Fruit fly (Drosophila melanogaster): ENCODE data around the gene CG7879.
A peak's percentile ranks its signal among the peaks of the same experiment; 100 is the strongest.

The CG7879 gene

dm6 chr3L:1550914-1551313, 17.5 kb downstream of the CG7879 start:
- TF ChIP-seq CG17801 (GFP tag; optimal IDR thresholded peaks at IDR 0.05; ENCODE audit: partially characterized antibody) = no peak

- TF ChIP-seq CG17801 (GFP tag; optimal IDR thresholded peaks at IDR 0.05; ENCODE audit: partially characterized antibody) = no peak
These were observed 18.8 kb downstream of the CG7879 start for dm6 chr3L:1549634-1550071.

- no peak for TF ChIP-seq CG17801 (GFP tag; optimal IDR thresholded peaks at IDR 0.05; ENCODE audit: partially characterized antibody)
These were observed 19.3 kb downstream of the CG7879 start for dm6 chr3L:1549148-1549547.

dm6 chr3L:1548345-1548970, 19.9 kb downstream of the CG7879 start:
- TF ChIP-seq CG17801 (GFP tag; optimal IDR thresholded peaks at IDR 0.05; ENCODE audit: partially characterized antibody) = peak; percentile 72

DNA sequence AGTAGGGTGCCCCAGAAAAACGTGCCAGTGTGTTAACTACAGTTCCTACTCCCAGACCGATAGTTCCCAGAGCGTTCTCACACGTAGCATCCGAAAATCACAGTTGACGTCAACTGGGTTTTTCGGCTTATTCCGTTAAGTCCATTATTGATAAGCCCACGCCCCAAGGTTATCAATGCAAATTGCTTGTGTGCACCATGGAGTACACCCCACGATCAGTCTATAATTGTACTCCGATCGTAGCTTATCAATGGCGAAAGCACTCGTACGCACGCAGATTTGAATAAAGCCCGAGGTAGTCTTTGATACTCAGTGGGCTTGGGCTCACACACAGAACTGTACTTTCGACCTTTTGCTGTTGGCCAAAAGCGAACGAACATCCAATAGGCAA, 21.3 kb downstream of the CG7879 start:
- TF ChIP-seq CG17801 (GFP tag; optimal IDR thresholded peaks at IDR 0.05; ENCODE audit: partially characterized antibody) = no peak

DNA sequence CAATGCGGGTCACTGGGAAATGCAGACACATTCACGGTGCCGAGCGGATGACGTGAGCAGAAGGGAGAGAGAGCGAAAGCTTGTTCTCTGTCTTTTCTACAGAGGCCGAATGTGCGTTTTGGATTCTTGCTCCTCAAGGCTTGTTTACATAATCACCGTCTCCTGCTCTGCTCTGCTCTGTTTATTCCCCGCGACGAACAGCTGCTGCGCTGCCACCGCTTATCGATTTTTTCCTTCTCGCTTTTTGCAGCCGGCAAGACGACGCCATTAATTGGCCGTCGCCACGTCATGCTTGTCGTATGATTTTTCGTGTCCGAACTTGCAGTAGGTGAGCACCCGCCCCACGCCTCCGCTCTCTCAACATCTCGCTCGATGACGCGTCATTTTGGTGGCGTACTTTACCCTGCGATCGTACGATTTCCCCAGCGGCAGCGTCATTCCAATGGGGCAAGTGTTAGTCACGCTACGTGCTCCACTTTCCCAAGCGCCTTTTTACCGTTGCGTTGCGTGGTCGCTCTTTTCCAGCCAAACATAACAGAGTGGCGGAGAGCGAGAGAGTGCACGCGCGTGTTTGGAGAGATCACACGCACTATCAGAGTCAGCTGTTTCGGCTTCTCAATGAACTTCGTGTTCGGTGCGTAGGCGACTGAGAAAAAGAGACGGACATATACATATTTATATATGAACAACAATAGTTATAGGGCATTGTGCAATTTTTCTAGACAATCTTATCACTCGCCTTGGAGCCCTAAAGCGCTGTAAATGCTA, 21.9 kb downstream of the CG7879 start:
- TF ChIP-seq CG17801 (GFP tag; optimal IDR thresholded peaks at IDR 0.05; ENCODE audit: partially characterized antibody) = peak; percentile 87

DNA sequence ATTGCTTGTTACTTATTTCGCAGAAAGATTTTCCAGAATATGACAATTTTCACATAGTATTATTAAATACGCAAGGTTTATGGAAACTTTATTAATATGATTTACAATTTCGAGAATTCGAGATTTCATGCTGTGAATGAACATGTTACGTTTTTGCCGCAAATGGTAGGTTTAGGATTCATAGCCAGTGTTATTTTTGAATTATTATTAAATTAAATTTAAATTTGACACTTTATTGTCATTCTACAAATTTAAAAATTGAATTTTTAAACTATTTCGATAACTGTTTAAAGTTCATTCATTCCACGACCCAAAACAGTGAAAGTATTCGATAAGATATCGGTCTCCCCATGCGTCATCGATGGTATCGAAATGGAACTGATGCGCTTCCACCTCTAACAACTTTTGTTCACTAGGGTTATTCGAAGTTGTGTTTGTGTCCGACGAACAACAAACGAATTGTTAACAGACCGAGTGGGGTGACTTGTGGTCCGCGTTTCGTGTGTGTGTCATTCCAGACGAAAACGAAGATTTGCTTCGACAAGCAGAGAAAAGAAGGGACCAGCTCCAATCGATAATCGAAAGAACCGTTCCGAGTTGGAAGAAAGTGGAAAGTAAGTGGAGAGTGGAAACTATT, 22.6 kb downstream of the CG7879 start, which contains the start of the genes CG32313 and Pcyt1:
Gene CG32313 (minus strand): TSS at position 51 of the 637 bp plus-strand sequence.
Gene Pcyt1 (plus strand): TSS at position 400 of the 637 bp plus-strand sequence.
- TF ChIP-seq CG17801 (GFP tag; optimal IDR thresholded peaks at IDR 0.05; ENCODE audit: partially characterized antibody) = peak; percentile 66

- no peak for TF ChIP-seq CG17801 (GFP tag; optimal IDR thresholded peaks at IDR 0.05; ENCODE audit: partially characterized antibody)
These were observed 30.0 kb downstream of the CG7879 start for dm6 chr3L:1538314-1538854.

dm6 chr3L:1537353-1537752, 31.1 kb downstream of the CG7879 start:
- no peak for TF ChIP-seq CG17801 (GFP tag; optimal IDR thresholded peaks at IDR 0.05; ENCODE audit: partially characterized antibody)

- peak; percentile 57 for TF ChIP-seq CG17801 (GFP tag; optimal IDR thresholded peaks at IDR 0.05; ENCODE audit: partially characterized antibody)
These were observed 31.7 kb downstream of the CG7879 start, which contains the start of the genes CG12091 and pns for dm6 chr3L:1536487-1537337. TSS of gene CG12091 (minus strand) at chr3L:1536835. TSS of gene pns (plus strand) at chr3L:1537137.

DNA sequence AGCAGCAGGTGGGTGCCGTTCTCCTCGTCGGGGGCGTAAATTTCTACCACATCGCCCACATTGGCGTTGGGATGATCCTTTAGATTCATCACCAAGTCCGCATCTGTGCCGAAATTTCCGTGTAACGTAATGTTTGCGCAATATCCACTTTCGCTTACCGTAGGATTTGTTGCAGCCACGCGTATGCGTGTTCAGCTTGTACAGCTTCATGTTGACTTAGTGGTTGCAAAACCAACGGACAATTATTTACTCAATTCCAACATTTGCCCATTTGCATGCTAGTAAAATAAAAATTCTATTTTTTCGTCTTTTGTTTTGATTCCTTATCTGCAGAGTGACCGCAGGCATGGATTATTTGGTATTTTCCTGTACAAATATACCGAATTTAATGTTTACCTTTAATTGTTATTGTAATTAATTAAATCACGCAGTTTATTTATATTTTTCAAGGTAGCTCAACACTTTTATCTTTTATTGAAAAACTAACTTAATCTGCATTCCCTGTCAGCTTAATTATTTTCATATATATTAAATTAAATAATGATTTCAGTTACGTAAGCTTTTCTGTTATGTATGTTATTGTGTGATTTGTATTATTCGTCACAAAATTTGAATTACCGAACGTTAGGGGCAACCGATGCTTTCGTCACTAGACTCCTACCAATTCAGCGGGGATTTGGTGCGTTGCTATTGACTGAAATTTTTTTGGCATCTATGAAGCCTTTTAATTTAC, 34.5 kb downstream of the CG7879 start, which contains the start of gene Iml1:
Gene Iml1 (minus strand): TSS at position 336 of the 733 bp plus-strand sequence.
- TF ChIP-seq CG17801 (GFP tag; optimal IDR thresholded peaks at IDR 0.05; ENCODE audit: partially characterized antibody) = peak; percentile 7

dm6 chr3L:1531159-1531558, 37.2 kb downstream of the CG7879 start, which contains the start of gene Ir62a:
TSS of gene Ir62a (minus strand) at chr3L:1531259.
- no peak for TF ChIP-seq CG17801 (GFP tag; optimal IDR thresholded peaks at IDR 0.05; ENCODE audit: partially characterized antibody)

dm6 chr3L:1518715-1519603, 49.4 kb downstream of the CG7879 start:
- TF ChIP-seq CG17801 (GFP tag; optimal IDR thresholded peaks at IDR 0.05; ENCODE audit: partially characterized antibody) = peak; percentile 52
